Worm (Caenorhabditis elegans) whole organism, L2 larva: ENCODE results near the gene tsen-34.

ENCODE experiments used
- C34F6.9 ChIP-seq: fragments of 150-350 bp; optimal IDR thresholded peaks from 2 replicates; lab custom pipeline; 2014; ENCODE audit warnings: missing biosample characterization, missing genetic modification characterization
- F13H6.1 ChIP-seq: sonication (generic microtip); optimal IDR thresholded peaks from 2 replicates; lab custom pipeline; 2016; ENCODE audit warnings: missing genetic modification characterization, missing compliant biosample characterization
- R02D3.7 ChIP-seq: fragments of 150-350 bp; optimal IDR thresholded peaks from 2 replicates; lab custom pipeline; 2014; ENCODE audit warnings: missing biosample characterization, missing genetic modification characterization
- Y55F3AM.14 ChIP-seq: fragments of 200-800 bp; sonication (Bioruptor generic); optimal IDR thresholded peaks from 2 replicates; lab custom pipeline; 2018; ENCODE audit warnings: mild to moderate bottlenecking, missing genetic modification characterization, missing compliant biosample characterization
- alr-1 ChIP-seq: fragments of 150-350 bp; optimal IDR thresholded peaks from 2 replicates; lab custom pipeline; 2014; ENCODE audit warnings: missing biosample characterization, missing genetic modification characterization
- aly-2 ChIP-seq: fragments of 150-350 bp; optimal IDR thresholded peaks from 2 replicates; lab custom pipeline; 2014; ENCODE audit warnings: missing biosample characterization, missing genetic modification characterization
- ama-1 ChIP-seq: fragments of 150-350 bp; optimal IDR thresholded peaks from 2 replicates; lab custom pipeline; 2018; ENCODE audit warnings: inconsistent platforms
- blmp-1 ChIP-seq: sonication (generic microtip); optimal IDR thresholded peaks from 2 replicates; lab custom pipeline; 2017; ENCODE audit warnings: missing genetic modification characterization, mild to moderate bottlenecking, missing compliant biosample characterization, antibody characterized with exemption, moderate library complexity; ENCODE audit not compliant: insufficient read depth
- ceh-82 ChIP-seq: fragments of 150-350 bp; optimal IDR thresholded peaks from 2 replicates; lab custom pipeline; 2014; ENCODE audit warnings: missing biosample characterization, missing genetic modification characterization
- crh-2 ChIP-seq: sonication (generic microtip); optimal IDR thresholded peaks from 2 replicates; lab custom pipeline; 2017; ENCODE audit warnings: missing biosample characterization, missing genetic modification characterization
- egl-27 ChIP-seq: sonication (generic microtip); optimal IDR thresholded peaks from 3 replicates; lab custom pipeline; 2017; ENCODE audit warnings: missing biosample characterization, missing genetic modification reagents, missing genetic modification characterization
- elt-1 ChIP-seq: fragments of 150-350 bp; optimal IDR thresholded peaks from 2 replicates; lab custom pipeline; 2014; ENCODE audit warnings: missing biosample characterization, missing genetic modification characterization
- elt-3 ChIP-seq: sonication (generic microtip); optimal IDR thresholded peaks from 2 replicates; lab custom pipeline; 2017; ENCODE audit warnings: missing biosample characterization, missing genetic modification characterization
- fos-1 ChIP-seq: fragments of 150-350 bp; optimal IDR thresholded peaks from 2 replicates; lab custom pipeline; 2014; ENCODE audit warnings: missing biosample characterization, missing genetic modification characterization
- lin-11 ChIP-seq: fragments of 150-350 bp; sonication (generic microtip); optimal IDR thresholded peaks from 2 replicates; lab custom pipeline; 2014; ENCODE audit warnings: missing biosample characterization, missing genetic modification characterization, inconsistent platforms, mixed read lengths
- lin-13 ChIP-seq: fragments of 150-350 bp; optimal IDR thresholded peaks from 2 replicates; lab custom pipeline; 2014; ENCODE audit warnings: missing biosample characterization, missing genetic modification reagents, missing genetic modification characterization
- lin-39 ChIP-seq: fragments of 150-350 bp; optimal IDR thresholded peaks from 2 replicates; lab custom pipeline; 2014; ENCODE audit warnings: missing biosample characterization, missing genetic modification reagents, missing genetic modification characterization
- mab-5 ChIP-seq: fragments of 150-350 bp; optimal IDR thresholded peaks from 2 replicates; lab custom pipeline; 2014; ENCODE audit warnings: missing biosample characterization, missing genetic modification characterization
- mdl-1 ChIP-seq, 2 experiments: fragments of 150-350 bp in 1 of 2; sonication (generic microtip) in 1 of 2; optimal IDR thresholded peaks; 2 replicates each; lab custom pipeline; 2017; ENCODE audit warnings: missing biosample characterization in 2 of 2, missing genetic modification characterization in 2 of 2
- nhr-10 ChIP-seq: sonication (generic microtip); optimal IDR thresholded peaks from 2 replicates; lab custom pipeline; 2017; ENCODE audit warnings: missing biosample characterization, missing genetic modification characterization
- nhr-11 ChIP-seq: fragments of 150-350 bp; optimal IDR thresholded peaks from 2 replicates; lab custom pipeline; 2014; ENCODE audit warnings: missing biosample characterization, missing genetic modification characterization
- nhr-12 ChIP-seq: fragments of 150-350 bp; optimal IDR thresholded peaks from 2 replicates; lab custom pipeline; 2014; ENCODE audit warnings: missing biosample characterization, missing genetic modification characterization
- nhr-129 ChIP-seq: fragments of 150-350 bp; optimal IDR thresholded peaks from 2 replicates; lab custom pipeline; 2014; ENCODE audit warnings: missing biosample characterization, missing genetic modification characterization
- nhr-23 ChIP-seq: fragments of 150-350 bp; optimal IDR thresholded peaks from 2 replicates; lab custom pipeline; 2014; ENCODE audit warnings: missing biosample characterization, missing genetic modification reagents, missing genetic modification characterization
- nhr-237 ChIP-seq: fragments of 150-350 bp; optimal IDR thresholded peaks from 2 replicates; lab custom pipeline; 2014; ENCODE audit warnings: missing biosample characterization, missing genetic modification characterization
- nhr-25 ChIP-seq: fragments of 150-350 bp; sonication (generic microtip); optimal IDR thresholded peaks from 3 replicates; lab custom pipeline; 2014; ENCODE audit warnings: missing biosample characterization, missing genetic modification characterization
- peb-1 ChIP-seq: fragments of 150-350 bp; optimal IDR thresholded peaks from 2 replicates; lab custom pipeline; 2014; ENCODE audit warnings: missing biosample characterization, missing genetic modification characterization
- skn-1 ChIP-seq: sonication (generic microtip); optimal IDR thresholded peaks from 2 replicates; lab custom pipeline; 2017; ENCODE audit warnings: missing biosample characterization, missing genetic modification characterization
- sma-3 ChIP-seq: sonication (generic microtip); optimal IDR thresholded peaks from 2 replicates; lab custom pipeline; 2016; ENCODE audit warnings: missing genetic modification reagents, missing genetic modification characterization, missing compliant biosample characterization
- sma-9 ChIP-seq, 2 experiments: fragments of 150-350 bp in 1 of 2; sonication (generic microtip) in 1 of 2; optimal IDR thresholded peaks; 2 replicates each; lab custom pipeline; 2014 to 2016; ENCODE audit warnings: missing genetic modification characterization in 2 of 2, mild to moderate bottlenecking in 1 of 2, missing biosample characterization in 1 of 2, missing compliant biosample characterization in 1 of 2, missing genetic modification reagents in 1 of 2, moderate library complexity in 1 of 2
- unc-55 ChIP-seq: fragments of 150-350 bp; sonication (generic microtip); optimal IDR thresholded peaks from 3 replicates; lab custom pipeline; 2014; ENCODE audit warnings: missing biosample characterization, missing genetic modification reagents, missing genetic modification characterization
- unc-62 ChIP-seq: fragments of 150-350 bp; optimal IDR thresholded peaks from 2 replicates; lab custom pipeline; 2014; ENCODE audit warnings: missing biosample characterization, missing genetic modification reagents, missing genetic modification characterization
- zag-1 ChIP-seq: fragments of 150-350 bp; optimal IDR thresholded peaks from 2 replicates; lab custom pipeline; 2014; ENCODE audit warnings: missing biosample characterization, missing genetic modification characterization
- ztf-11 ChIP-seq: sonication (generic microtip); optimal IDR thresholded peaks from 2 replicates; lab custom pipeline; 2017; ENCODE audit warnings: missing biosample characterization, missing genetic modification characterization
- ztf-4 ChIP-seq: fragments of 150-350 bp; optimal IDR thresholded peaks from 2 replicates; lab custom pipeline; 2014; ENCODE audit warnings: missing biosample characterization, missing genetic modification characterization

The tsen-34 gene

ce11 chrIV:4204275-4204674, 26.0 kb downstream of the tsen-34 start, which contains the start of gene pax-2:
TSS of gene pax-2 (minus strand) at chrIV:4204375.
- TF ChIP-seq R02D3.7 (tag; lab: Kevin White, UChicago) (no peak), unc-55 (GFP tag; lab: Kevin White, UChicago) (no peak)

- TF ChIP-seq peb-1 (tag; lab: Kevin White, UChicago) (no peak), nhr-11 (tag; lab: Kevin White, UChicago) (no peak)
These were observed 28.8 kb downstream of the tsen-34 start, which contains the start of gene osgn-1 for ce11 chrIV:4207088-4207487. TSS of gene osgn-1 (plus strand) at chrIV:4207388.

DNA sequence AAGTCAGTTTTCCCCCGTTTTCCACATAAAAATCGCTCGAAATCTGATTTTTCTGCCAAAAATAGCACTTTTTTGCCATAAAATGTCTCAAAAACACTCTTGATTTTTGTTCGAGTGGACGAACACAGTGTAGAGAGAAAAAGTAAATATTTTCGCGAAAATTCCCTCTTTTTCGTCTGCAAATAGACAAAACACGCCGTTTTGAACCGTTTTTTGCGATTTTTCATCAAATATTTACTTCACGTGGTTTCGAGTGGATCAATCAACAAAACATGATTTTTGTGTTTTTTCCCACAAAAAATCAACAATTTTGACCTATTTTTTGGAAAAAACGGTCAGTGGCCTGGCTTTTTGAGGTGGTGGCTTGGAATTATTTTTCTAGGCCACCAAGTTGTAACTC, 30.8 kb downstream of the tsen-34 start:
- no peak for TF ChIP-seq crh-2 (tag; lab: Kevin White, UChicago)
- TF ChIP-seq lin-11 (tag; lab: Kevin White, UChicago) = no peak
- TF ChIP-seq unc-62 = no peak
- TF ChIP-seq ceh-82 = no peak
- TF ChIP-seq nhr-25 (tag; lab: Kevin White, UChicago) = no peak
- no peak for TF ChIP-seq C34F6.9 (tag; lab: Kevin White, UChicago)
- TF ChIP-seq nhr-23 (tag; lab: Kevin White, UChicago) = no peak
- no peak for TF ChIP-seq sma-3 (GFP tag; lab: Kevin White, UChicago)
- no peak for TF ChIP-seq elt-1 (tag; lab: Kevin White, UChicago)
- no peak for TF ChIP-seq nhr-129
- TF ChIP-seq aly-2 (tag; lab: Kevin White, UChicago) = no peak
- no peak for TF ChIP-seq zag-1 (tag; lab: Kevin White, UChicago)
- no peak for TF ChIP-seq elt-3 (tag; lab: Kevin White, UChicago)
- TF ChIP-seq ztf-11 (tag; lab: Kevin White, UChicago) = no peak
- no peak for TF ChIP-seq fos-1 (tag; lab: Kevin White, UChicago)
- TF ChIP-seq F13H6.1 (tag; lab: Kevin White, UChicago) = no peak

DNA sequence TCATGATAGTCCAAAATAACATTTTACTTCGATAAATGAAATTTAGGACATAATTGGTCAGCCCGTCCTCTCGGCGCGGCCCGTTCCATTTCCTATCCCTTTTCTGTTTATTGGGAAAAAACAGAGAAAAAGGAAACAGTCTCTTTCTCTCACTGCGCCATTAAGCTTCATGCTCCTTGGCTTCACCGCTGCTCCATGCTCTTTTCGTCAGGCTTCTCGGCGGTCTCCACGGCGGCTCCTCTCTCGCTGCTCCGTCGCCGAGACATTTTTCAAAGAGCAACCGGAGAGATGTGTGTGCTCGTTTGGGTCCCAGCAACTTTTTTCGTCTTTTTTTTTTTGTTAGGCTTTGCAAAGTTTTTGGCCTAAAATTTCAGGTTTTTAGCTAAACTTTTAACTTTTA, 32.6 kb downstream of the tsen-34 start:
- peak; percentile 40 for TF ChIP-seq C34F6.9 (tag; lab: Kevin White, UChicago)
- TF ChIP-seq aly-2 (tag; lab: Kevin White, UChicago) = no peak
- no peak for TF ChIP-seq lin-13
- TF ChIP-seq ceh-82 = no peak
- TF ChIP-seq mdl-1 (tag; optimal IDR thresholded peaks at IDR 0.05; lab: Kevin White, UChicago) = peak; percentile 56 to 67
- peak; percentile 29 for TF ChIP-seq zag-1 (tag; lab: Kevin White, UChicago)
- no peak for TF ChIP-seq ama-1 (lab: Kevin White, UChicago)
- peak; percentile 36 for TF ChIP-seq sma-9 (GFP tag; optimal IDR thresholded peaks at IDR 0.05; lab: Kevin White, UChicago)
- no peak for TF ChIP-seq sma-9 (tag; optimal IDR thresholded peaks at IDR 0.05; lab: Kevin White, UChicago)

ce11 chrIV:4212733-4213132, 34.5 kb downstream of the tsen-34 start:
- TF ChIP-seq mab-5 (no peak), lin-13 (no peak), skn-1 (no peak), unc-62 (no peak), lin-39 (tag; lab: Kevin White, UChicago) (no peak), fos-1 (tag; lab: Kevin White, UChicago) (peak; percentile 64), aly-2 (tag; lab: Kevin White, UChicago) (no peak), Y55F3AM.14 (GFP tag; lab: Kevin White, UChicago) (no peak), nhr-12 (tag; lab: Kevin White, UChicago) (no peak), sma-3 (GFP tag; lab: Kevin White, UChicago) (no peak), ama-1 (lab: Kevin White, UChicago) (peak; percentile 1), blmp-1 (tag; lab: Kevin White, UChicago) (no peak), sma-9 (GFP tag; optimal IDR thresholded peaks at IDR 0.05; lab: Kevin White, UChicago) (peak; percentile 45), sma-9 (tag; optimal IDR thresholded peaks at IDR 0.05; lab: Kevin White, UChicago) (no peak), ceh-82 (no peak), lin-11 (tag; lab: Kevin White, UChicago) (no peak), ztf-11 (tag; lab: Kevin White, UChicago) (no peak), elt-1 (tag; lab: Kevin White, UChicago) (no peak), R02D3.7 (tag; lab: Kevin White, UChicago) (no peak), alr-1 (tag; lab: Kevin White, UChicago) (no peak), C34F6.9 (tag; lab: Kevin White, UChicago) (no peak), nhr-237 (tag; lab: Kevin White, UChicago) (no peak), crh-2 (tag; lab: Kevin White, UChicago) (no peak), nhr-10 (tag; lab: Kevin White, UChicago) (no peak), egl-27 (no peak), nhr-23 (tag; lab: Kevin White, UChicago) (no peak), ztf-4 (no peak)
